Worm (Caenorhabditis elegans) whole organism, young adult: ENCODE measurements around the gene fbxb-33.

Source experiments
- ama-1 ChIP-seq, 3 experiments: fragments of 150-350 bp in 1 of 3; sonication (generic microtip) in 2 of 3; optimal IDR thresholded peaks; 2 replicates each; lab custom pipeline; 2014 to 2018; ENCODE audit warnings: missing biosample characterization in 2 of 3, missing genetic modification characterization in 2 of 3, missing genetic modification reagents in 2 of 3
- athp-1 ChIP-seq: sonication (generic microtip); optimal IDR thresholded peaks from 2 replicates; lab custom pipeline; 2017; ENCODE audit warnings: mild to moderate bottlenecking, missing genetic modification characterization, missing compliant biosample characterization
- mel-28 ChIP-seq: sonication (generic microtip); optimal IDR thresholded peaks from 2 replicates; lab custom pipeline; 2016; ENCODE audit warnings: borderline replicate concordance, mild to moderate bottlenecking, missing genetic modification characterization, missing compliant biosample characterization
- nhr-80 ChIP-seq: sonication (generic microtip); optimal IDR thresholded peaks from 2 replicates; lab custom pipeline; 2016; ENCODE audit warnings: missing genetic modification characterization, missing compliant biosample characterization
- rec-8 ChIP-seq, 2 experiments: sonication (generic microtip); optimal IDR thresholded peaks; 2 replicates each; lab custom pipeline; 2016; ENCODE audit warnings: mild to moderate bottlenecking in 2 of 2, missing genetic modification characterization in 2 of 2, missing genetic modification reagents in 2 of 2, missing genotype in 2 of 2, missing biosample characterization in 1 of 2, missing compliant biosample characterization in 1 of 2, moderate library complexity in 1 of 2
- rpc-1 ChIP-seq, 2 experiments: fragments of 150-350 bp in 1 of 2; sonication (generic microtip) in 1 of 2; optimal IDR thresholded peaks; 2 replicates each; lab custom pipeline; 2014 to 2018; ENCODE audit warnings: missing biosample characterization in 1 of 2, missing genetic modification characterization in 1 of 2, missing genetic modification reagents in 1 of 2, missing genotype in 1 of 2
- sdz-38 ChIP-seq: sonication (generic microtip); optimal IDR thresholded peaks from 2 replicates; lab custom pipeline; 2016; ENCODE audit warnings: missing genotype, missing genetic modification characterization, missing compliant biosample characterization
- snpc-3.4 ChIP-seq: sonication (generic microtip); optimal IDR thresholded peaks from 2 replicates; lab custom pipeline; 2017; ENCODE audit warnings: missing genetic modification characterization, mild to moderate bottlenecking, missing compliant biosample characterization, antibody characterized with exemption, moderate library complexity, missing genotype, missing genetic modification reagents
- ztf-3 ChIP-seq: fragments of 200-800 bp; sonication (Bioruptor generic); optimal IDR thresholded peaks from 2 replicates; lab custom pipeline; 2018; ENCODE audit warnings: mild to moderate bottlenecking, missing genetic modification characterization, missing compliant biosample characterization

ce11 chrII:3694664-3695063 is 47.5 kb downstream of the fbxb-33 start, which contains the start of gene srx-102:
- TF ChIP-seq rec-8 (tag; optimal IDR thresholded peaks at IDR 0.05; lab: Kevin White, UChicago): no peak
- TF ChIP-seq athp-1 (tag; lab: Kevin White, UChicago): no peak
- no peak for TF ChIP-seq snpc-3.4 (tag; lab: Kevin White, UChicago)
- TF ChIP-seq rpc-1 (optimal IDR thresholded peaks at IDR 0.05; lab: Kevin White, UChicago): no peak
- TF ChIP-seq rpc-1 (tag; optimal IDR thresholded peaks at IDR 0.05; lab: Kevin White, UChicago): no peak
- no peak for TF ChIP-seq sdz-38
- TF ChIP-seq nhr-80 (tag; lab: Kevin White, UChicago): no peak
- no peak for TF ChIP-seq ztf-3 (GFP tag; lab: Kevin White, UChicago)
- no peak for TF ChIP-seq mel-28 (tag; lab: Kevin White, UChicago)
- TF ChIP-seq ama-1 (optimal IDR thresholded peaks at IDR 0.05; lab: Kevin White, UChicago): no peak
- no peak for TF ChIP-seq ama-1 (GFP tag; optimal IDR thresholded peaks at IDR 0.05; lab: Kevin White, UChicago)
